3 worm cellular contexts compared by ENCODE assay signal in genomic region chrII:12339152-12339551, ce11.
TF ChIP-seq lines count a peak whose summit lies in the region.

No protein-coding gene starts in this region.

TF ChIP-seq in whole organism, L2 larva, 48 proteins besides CTCF, POLR2A, EP300 and RAD21 (continued from another document):
- TF ChIP-seq lin-13 (GFP tag; optimal IDR thresholded peaks at IDR 0.05; lab: Kevin White, UChicago) (peak; percentile 69), aly-2 (tag; optimal IDR thresholded peaks at IDR 0.05; lab: Kevin White, UChicago) (no peak), nhr-10 (tag; optimal IDR thresholded peaks at IDR 0.05; lab: Kevin White, UChicago) (no peak), nhr-129 (tag; optimal IDR thresholded peaks at IDR 0.05; lab: Kevin White, UChicago) (peak; percentile 69), blmp-1 (tag; optimal IDR thresholded peaks at IDR 0.05; lab: Kevin White, UChicago; ENCODE audit: insufficient read depth) (peak; percentile 4), mdl-1 (tag; optimal IDR thresholded peaks at IDR 0.05; lab: Kevin White, UChicago) (no peak), ztf-4 (tag; optimal IDR thresholded peaks at IDR 0.05; lab: Kevin White, UChicago) (no peak), alr-1 (tag; optimal IDR thresholded peaks at IDR 0.05; lab: Kevin White, UChicago) (no peak), ztf-11 (tag; optimal IDR thresholded peaks at IDR 0.05; lab: Kevin White, UChicago) (no peak), Y55F3AM.14 (GFP tag; optimal IDR thresholded peaks at IDR 0.05; lab: Kevin White, UChicago) (no peak), elt-1 (tag; optimal IDR thresholded peaks at IDR 0.05; lab: Kevin White, UChicago) (no peak), gmeb-1 (tag; optimal IDR thresholded peaks at IDR 0.05; lab: Kevin White, UChicago) (peak; percentile 69), elt-3 (tag; optimal IDR thresholded peaks at IDR 0.05; lab: Kevin White, UChicago) (no peak), nhr-21 (tag; optimal IDR thresholded peaks at IDR 0.05; lab: Kevin White, UChicago) (peak; percentile 19), egl-27 (tag; optimal IDR thresholded peaks at IDR 0.05; lab: Kevin White, UChicago) (peak; percentile 9), zag-1 (tag; optimal IDR thresholded peaks at IDR 0.05; lab: Kevin White, UChicago) (no peak), unc-39 (tag; optimal IDR thresholded peaks at IDR 0.05; lab: Kevin White, UChicago) (no peak), fos-1 (tag; optimal IDR thresholded peaks at IDR 0.05; lab: Kevin White, UChicago) (peak; percentile 71), unc-55 (GFP tag; optimal IDR thresholded peaks at IDR 0.05; lab: Kevin White, UChicago) (peak; percentile 85), nhr-237 (tag; optimal IDR thresholded peaks at IDR 0.05; lab: Kevin White, UChicago) (no peak), nhr-11 (tag; optimal IDR thresholded peaks at IDR 0.05; lab: Kevin White, UChicago) (no peak)

TF ChIP-seq in whole organism, L4 larva, 104 proteins besides CTCF, POLR2A, EP300 and RAD21 (continued from another document):
- TF ChIP-seq lim-7 (GFP tag; IDR thresholded peaks at IDR 0.05; lab: Robert Waterston, UW) (no peak), ZK337.2 (GFP tag; IDR thresholded peaks at IDR 0.05; lab: Robert Waterston, UW) (no peak), spr-1 (tag; optimal IDR thresholded peaks at IDR 0.05; lab: Kevin White, UChicago) (no peak), F37D6.2 (tag; optimal IDR thresholded peaks at IDR 0.05; lab: Kevin White, UChicago) (no peak), ceh-28 (tag; optimal IDR thresholded peaks at IDR 0.05; lab: Kevin White, UChicago) (peak; percentile 46), pha-4 (GFP tag; IDR thresholded peaks at IDR 0.05; lab: Robert Waterston, UW) (no peak), pha-4 (tag; optimal IDR thresholded peaks at IDR 0.05; lab: Kevin White, UChicago) (no peak), set-16 (GFP tag; IDR thresholded peaks at IDR 0.05; lab: Robert Waterston, UW) (no peak), lin-39 (tag; optimal IDR thresholded peaks at IDR 0.05; lab: Kevin White, UChicago) (no peak), ceh-82 (tag; optimal IDR thresholded peaks at IDR 0.05; lab: Kevin White, UChicago) (no peak), dve-1 (tag; optimal IDR thresholded peaks at IDR 0.05; lab: Kevin White, UChicago; ENCODE audit: insufficient read depth) (peak; percentile 71), rbr-2 (tag; optimal IDR thresholded peaks at IDR 0.05; lab: Kevin White, UChicago) (peak; percentile 57), vab-7 (GFP tag; IDR thresholded peaks at IDR 0.05; lab: Robert Waterston, UW) (no peak), zfp-3 (GFP tag; conservative IDR thresholded peaks at IDR 0.05; lab: Robert Waterston, UW) (no peak), ceh-44 (GFP tag; IDR thresholded peaks at IDR 0.05; lab: Robert Waterston, UW) (no peak), ceh-32 (tag; optimal IDR thresholded peaks at IDR 0.05; lab: Kevin White, UChicago; ENCODE audit: poor library complexity) (no peak), unc-130 (GFP tag; optimal IDR thresholded peaks at IDR 0.05; lab: Kevin White, UChicago) (no peak), mdl-1 (tag; optimal IDR thresholded peaks at IDR 0.05; lab: Kevin White, UChicago) (peak in 1 of 2 experiments; percentile 57), saeg-2 (GFP tag; IDR thresholded peaks at IDR 0.05; lab: Robert Waterston, UW) (no peak), Y75B8A.6 (GFP tag; IDR thresholded peaks at IDR 0.05; lab: Robert Waterston, UW) (no peak), F49E8.2 (tag; optimal IDR thresholded peaks at IDR 0.05; lab: Kevin White, UChicago; ENCODE audit: borderline replicate concordance) (no peak), mxl-2 (GFP tag; conservative IDR thresholded peaks at IDR 0.05; lab: Robert Waterston, UW) (no peak), daf-16 (GFP tag; optimal IDR thresholded peaks at IDR 0.05; lab: Kevin White, UChicago) (no peak), daf-16 (tag; optimal IDR thresholded peaks at IDR 0.05; lab: Kevin White, UChicago) (peak; percentile 53), zag-1 (tag; optimal IDR thresholded peaks at IDR 0.05; lab: Kevin White, UChicago) (no peak), nhr-48 (tag; optimal IDR thresholded peaks at IDR 0.05; lab: Kevin White, UChicago) (no peak), sdz-12 (GFP tag; optimal IDR thresholded peaks at IDR 0.05; lab: Kevin White, UChicago) (no peak), mxl-3 (GFP tag; optimal IDR thresholded peaks at IDR 0.05; lab: Kevin White, UChicago) (no peak), cey-2 (tag; optimal IDR thresholded peaks at IDR 0.05; lab: Kevin White, UChicago; ENCODE audit: borderline replicate concordance, insufficient read depth) (no peak), nhr-25 (tag; optimal IDR thresholded peaks at IDR 0.05; lab: Kevin White, UChicago; ENCODE audit: borderline replicate concordance, insufficient read depth) (peak; percentile 27), nhr-76 (tag; optimal IDR thresholded peaks at IDR 0.05; lab: Kevin White, UChicago) (no peak), nhr-42 (GFP tag; IDR thresholded peaks at IDR 0.05; lab: Robert Waterston, UW) (no peak), gei-8 (GFP tag; optimal IDR thresholded peaks at IDR 0.05; lab: Kevin White, UChicago) (no peak), mdt-29 (GFP tag; IDR thresholded peaks at IDR 0.05; lab: Robert Waterston, UW) (no peak), lsy-2 (tag; optimal IDR thresholded peaks at IDR 0.05; lab: Kevin White, UChicago) (peak; percentile 65 to 94), lin-38 (GFP tag; IDR thresholded peaks at IDR 0.05; lab: Robert Waterston, UW) (peak; percentile 30; the same call in 1 of the 2 replicates), ceh-62 (tag; optimal IDR thresholded peaks at IDR 0.05; lab: Kevin White, UChicago) (no peak), lin-29 (GFP tag; IDR thresholded peaks at IDR 0.05; lab: Robert Waterston, UW) (no peak), nhr-77 (tag; optimal IDR thresholded peaks at IDR 0.05; lab: Kevin White, UChicago) (peak; percentile 30), lin-1 (GFP tag; IDR thresholded peaks at IDR 0.05; lab: Robert Waterston, UW) (no peak), lin-13 (GFP tag; optimal IDR thresholded peaks at IDR 0.05; lab: Kevin White, UChicago) (peak; percentile 28), Y105C5A.15 (GFP tag; IDR thresholded peaks at IDR 0.05; lab: Robert Waterston, UW) (no peak), F10B5.3 (tag; optimal IDR thresholded peaks at IDR 0.05; lab: Kevin White, UChicago) (no peak), mes-2 (tag; optimal IDR thresholded peaks at IDR 0.05; lab: Kevin White, UChicago; ENCODE audit: poor library complexity, severe bottlenecking) (no peak), mep-1 (tag; optimal IDR thresholded peaks at IDR 0.05; lab: Kevin White, UChicago) (peak; percentile 78), snpc-4 (tag; optimal IDR thresholded peaks at IDR 0.05; lab: Kevin White, UChicago) (no peak), nhr-111 (GFP tag; optimal IDR thresholded peaks at IDR 0.05; lab: Kevin White, UChicago) (no peak), zip-2 (tag; optimal IDR thresholded peaks at IDR 0.05; lab: Kevin White, UChicago) (no peak), skn-1 (tag; optimal IDR thresholded peaks at IDR 0.05; lab: Kevin White, UChicago) (no peak), ces-1 (GFP tag; optimal IDR thresholded peaks at IDR 0.05; lab: Kevin White, UChicago) (no peak), ama-1 (optimal IDR thresholded peaks at IDR 0.05; lab: Kevin White, UChicago) (no peak), tag-97 (GFP tag; IDR thresholded peaks at IDR 0.05; lab: Robert Waterston, UW) (no peak), ztf-7 (tag; optimal IDR thresholded peaks at IDR 0.05; lab: Kevin White, UChicago) (no peak), F44E2.7 (GFP tag; IDR thresholded peaks at IDR 0.05; lab: Robert Waterston, UW) (no peak), unc-62 (GFP tag; optimal IDR thresholded peaks at IDR 0.05 in 1 of 2; lab: Kevin White, UChicago) (no peak), unc-62 (tag; optimal IDR thresholded peaks at IDR 0.05; lab: Kevin White, UChicago) (no peak), duxl-1 (tag; optimal IDR thresholded peaks at IDR 0.05; lab: Kevin White, UChicago; ENCODE audit: poor library complexity) (peak; percentile 78)
TF ChIP-seq in whole organism, L4 larva: peak in this region for 19.

TF ChIP-seq in whole organism, late embryonic, 69 proteins besides CTCF, POLR2A, EP300 and RAD21 (continued from another document):
- TF ChIP-seq ceh-9 (tag; optimal IDR thresholded peaks at IDR 0.05; lab: Kevin White, UChicago) = no peak
- TF ChIP-seq ceh-24 (tag; optimal IDR thresholded peaks at IDR 0.05; lab: Kevin White, UChicago) = no peak
- TF ChIP-seq ttx-3 (tag; optimal IDR thresholded peaks at IDR 0.05; lab: Kevin White, UChicago) = no peak
- TF ChIP-seq ceh-30 (tag; optimal IDR thresholded peaks at IDR 0.05; lab: Kevin White, UChicago) = no peak
- TF ChIP-seq F13H6.1 (tag; optimal IDR thresholded peaks at IDR 0.05; lab: Kevin White, UChicago) = no peak
- TF ChIP-seq ceh-45 (GFP tag; IDR thresholded peaks at IDR 0.05; lab: Robert Waterston, UW) = no peak
- TF ChIP-seq ahr-1 (tag; optimal IDR thresholded peaks at IDR 0.05; lab: Kevin White, UChicago) = no peak
- TF ChIP-seq zip-5 (tag; optimal IDR thresholded peaks at IDR 0.05; lab: Kevin White, UChicago) = no peak
- no peak for TF ChIP-seq lim-6 (tag; optimal IDR thresholded peaks at IDR 0.05; lab: Kevin White, UChicago)
- TF ChIP-seq ceh-2 (tag; optimal IDR thresholded peaks at IDR 0.05; lab: Kevin White, UChicago) = no peak
- TF ChIP-seq ceh-22 (tag; optimal IDR thresholded peaks at IDR 0.05; lab: Kevin White, UChicago) = no peak
- TF ChIP-seq hlh-30 (tag; optimal IDR thresholded peaks at IDR 0.05; lab: Kevin White, UChicago; ENCODE audit: insufficient read depth) = peak; percentile 85
- no peak for TF ChIP-seq fkh-6 (tag; optimal IDR thresholded peaks at IDR 0.05; lab: Kevin White, UChicago)
- TF ChIP-seq hlh-8 (tag; optimal IDR thresholded peaks at IDR 0.05; lab: Kevin White, UChicago) = no peak
- no peak for TF ChIP-seq ets-4 (tag; optimal IDR thresholded peaks at IDR 0.05; lab: Kevin White, UChicago)
- TF ChIP-seq nhr-11 (tag; optimal IDR thresholded peaks at IDR 0.05; lab: Kevin White, UChicago) = no peak
- TF ChIP-seq odd-2 (tag; optimal IDR thresholded peaks at IDR 0.05; lab: Kevin White, UChicago) = no peak
- no peak for TF ChIP-seq hlh-15 (tag; optimal IDR thresholded peaks at IDR 0.05; lab: Kevin White, UChicago)
- TF ChIP-seq pqm-1 (tag; optimal IDR thresholded peaks at IDR 0.05; lab: Kevin White, UChicago) = no peak
- peak; percentile 11 for TF ChIP-seq ceh-48 (tag; optimal IDR thresholded peaks at IDR 0.05; lab: Kevin White, UChicago)
- TF ChIP-seq lin-11 (tag; optimal IDR thresholded peaks at IDR 0.05; lab: Kevin White, UChicago) = no peak
- no peak for TF ChIP-seq che-1 (tag; optimal IDR thresholded peaks at IDR 0.05; lab: Kevin White, UChicago)
- no peak for TF ChIP-seq hlh-6 (tag; optimal IDR thresholded peaks at IDR 0.05; lab: Kevin White, UChicago)
- peak; percentile 30 for TF ChIP-seq ceh-34 (tag; optimal IDR thresholded peaks at IDR 0.05; lab: Kevin White, UChicago)
- no peak for TF ChIP-seq tbx-7 (tag; optimal IDR thresholded peaks at IDR 0.05; lab: Kevin White, UChicago)
- TF ChIP-seq pha-2 (tag; optimal IDR thresholded peaks at IDR 0.05; lab: Kevin White, UChicago) = no peak
- TF ChIP-seq unc-55 (GFP tag; optimal IDR thresholded peaks at IDR 0.05; lab: Kevin White, UChicago) = peak; percentile 28
- no peak for TF ChIP-seq unc-3 (GFP tag; conservative IDR thresholded peaks at IDR 0.05; lab: Robert Waterston, UW)
- TF ChIP-seq unc-3 (tag; optimal IDR thresholded peaks at IDR 0.05; lab: Kevin White, UChicago) = no peak
- no peak for TF ChIP-seq syd-9 (tag; optimal IDR thresholded peaks at IDR 0.05; lab: Kevin White, UChicago)
- TF ChIP-seq sdc-2 (tag; optimal IDR thresholded peaks at IDR 0.05; lab: Kevin White, UChicago) = no peak
- TF ChIP-seq ama-1 (optimal IDR thresholded peaks at IDR 0.05; lab: Kevin White, UChicago) = no peak
- no peak for TF ChIP-seq nhr-232 (tag; optimal IDR thresholded peaks at IDR 0.05; lab: Kevin White, UChicago)
- no peak for TF ChIP-seq sox-4 (tag; optimal IDR thresholded peaks at IDR 0.05; lab: Kevin White, UChicago)
- no peak for TF ChIP-seq fkh-10 (GFP tag; optimal IDR thresholded peaks at IDR 0.05; lab: Kevin White, UChicago)
- no peak for TF ChIP-seq elt-4 (tag; optimal IDR thresholded peaks at IDR 0.05; lab: Kevin White, UChicago)
- no peak for TF ChIP-seq pag-3 (tag; optimal IDR thresholded peaks at IDR 0.05; lab: Kevin White, UChicago; ENCODE audit: borderline replicate concordance)
- peak; percentile 55 for TF ChIP-seq ceh-31 (tag; optimal IDR thresholded peaks at IDR 0.05; lab: Kevin White, UChicago)
- TF ChIP-seq pros-1 (tag; optimal IDR thresholded peaks at IDR 0.05; lab: Kevin White, UChicago) = peak; percentile 12
- TF ChIP-seq npax-4 (tag; optimal IDR thresholded peaks at IDR 0.05; lab: Kevin White, UChicago) = no peak
- peak; percentile 21 for TF ChIP-seq madf-2 (tag; optimal IDR thresholded peaks at IDR 0.05; lab: Kevin White, UChicago)
- TF ChIP-seq pax-1 (tag; optimal IDR thresholded peaks at IDR 0.05; lab: Kevin White, UChicago) = no peak
- TF ChIP-seq elt-2 (tag; optimal IDR thresholded peaks at IDR 0.05; lab: Kevin White, UChicago) = peak; percentile 12
- TF ChIP-seq ceh-6 (GFP tag; optimal IDR thresholded peaks at IDR 0.05; lab: Kevin White, UChicago) = no peak
